Fruit fly (Drosophila melanogaster) whole organism, wandering third instar larva: ENCODE results near the gene Dus1.

Experiments
- Myc ChIP-seq: fragments of >200 bp; optimal IDR thresholded peaks from 2 replicates; lab custom pipeline; 2017
- N ChIP-seq: fragments of >200 bp; optimal IDR thresholded peaks from 2 replicates; lab custom pipeline; 2018; ENCODE audit warnings: missing biosample characterization, missing external identifiers, missing genetic modification characterization
- rgr ChIP-seq: fragments of 200-800 bp; sonication (Bioruptor generic); optimal IDR thresholded peaks from 3 replicates; lab custom pipeline; 2016; ENCODE audit warnings: missing biosample characterization, mild to moderate bottlenecking, missing genetic modification characterization
- tai ChIP-seq: sonication (Bioruptor generic); optimal IDR thresholded peaks from 2 replicates; lab custom pipeline; 2016; ENCODE audit warnings: missing biosample characterization, missing genetic modification characterization

- no peak for TF ChIP-seq rgr (GFP tag; lab: Kevin White, UChicago)
- TF ChIP-seq Myc, result no peak
- TF ChIP-seq tai, result no peak
- TF ChIP-seq N (GFP tag; lab: Kevin White, UChicago), result no peak
These were observed 37.6 kb upstream of the Dus1 start for dm6 chr2L:309177-309576.
